Worm (Caenorhabditis elegans): ENCODE data around the gene Y47D7A.11.
"Not testable (repeated sequence)": the region's sequence is repeated elsewhere in the genome, so short reads cannot be mapped to it uniquely, and the experiment has no call there.

Y47D7A.11 gene

DNA sequence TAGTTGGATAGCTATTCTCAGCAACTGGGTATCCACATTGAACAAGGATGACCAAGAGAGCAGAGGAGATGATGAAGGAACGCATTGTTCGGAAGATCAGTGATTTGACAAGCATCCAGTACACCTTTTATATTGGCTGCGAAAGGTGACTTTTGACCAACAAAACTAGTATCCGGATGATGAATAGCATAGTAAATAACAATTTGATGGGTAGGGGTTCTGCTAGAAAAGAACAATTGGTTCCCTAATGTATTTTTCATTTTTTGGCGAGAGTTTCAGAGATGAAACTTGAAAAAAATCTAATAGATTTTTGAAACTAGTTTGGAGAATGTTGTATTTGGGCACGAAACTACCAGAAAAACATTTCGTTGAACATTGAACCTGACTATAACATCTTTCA, at the start of gene Y47D7A.11:
TSS of gene Y47D7A.11 (minus strand) at position 101 of the 400 bp plus-strand sequence.
- TF ChIP-seq pha-4 (tag; optimal IDR thresholded peaks at IDR 0.05) (no peak), unc-39 (tag; optimal IDR thresholded peaks at IDR 0.05) (no peak), ama-1 (optimal IDR thresholded peaks at IDR 0.05) (no peak), hmg-11 (tag; optimal IDR thresholded peaks at IDR 0.05) (no peak), R02D3.7 (tag; optimal IDR thresholded peaks at IDR 0.05) (no peak), ztf-4 (tag; optimal IDR thresholded peaks at IDR 0.05) (no peak), lin-15B (tag; optimal IDR thresholded peaks at IDR 0.05) (no peak), ztf-11 (tag; optimal IDR thresholded peaks at IDR 0.05) (no peak), fkh-2 (tag; optimal IDR thresholded peaks at IDR 0.05) (no peak), nhr-25 (tag; optimal IDR thresholded peaks at IDR 0.05) (no peak)

DNA sequence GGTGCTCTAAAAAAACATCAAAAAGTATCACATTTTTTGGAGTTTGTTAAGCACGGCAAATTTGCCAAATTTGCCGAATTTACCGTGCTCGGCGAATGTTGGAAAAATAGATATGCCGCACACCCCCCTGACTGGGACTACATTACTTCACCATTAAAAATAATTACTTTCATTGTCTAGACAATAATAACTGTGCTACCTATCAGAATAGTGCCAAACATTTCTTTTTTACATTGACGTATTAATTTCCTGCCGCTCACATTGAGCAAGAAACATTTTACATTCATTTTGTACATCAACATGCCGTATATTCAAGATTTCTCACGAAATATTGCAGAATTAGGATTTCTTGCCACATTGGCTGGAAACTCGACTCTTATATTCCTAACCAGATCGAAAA, 46.4 kb upstream of the Y47D7A.11 start, which contains the start of gene str-35:
TSS of gene str-35 (plus strand) at position 301 of the 400 bp plus-strand sequence.
- not testable (repeated sequence) for TF ChIP-seq egl-27, daf-12, nhr-76 (tag; optimal IDR thresholded peaks at IDR 0.05)

DNA sequence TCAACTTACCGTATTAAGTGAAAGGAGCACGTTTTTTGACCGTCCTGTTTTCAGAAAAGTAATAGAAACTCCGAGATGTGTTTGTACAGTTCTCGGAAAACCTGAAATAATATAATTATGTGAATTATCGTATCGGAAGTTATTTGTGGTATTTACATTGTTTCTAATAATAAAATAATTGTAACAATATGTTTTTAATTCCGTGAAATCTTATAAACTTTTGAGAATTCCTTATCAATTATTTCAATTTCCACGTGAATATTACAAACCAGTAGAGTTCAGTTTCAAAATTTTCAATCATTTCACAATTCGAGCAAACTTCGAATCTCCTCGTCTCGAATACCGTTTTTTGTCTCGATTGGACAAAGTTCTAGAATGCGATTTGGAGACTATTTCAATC, 43.0 kb upstream of the Y47D7A.11 start, which contains the start of gene T08H10.3:
TSS of gene T08H10.3 (plus strand) at position 301 of the 400 bp plus-strand sequence.
- TF ChIP-seq nhr-67 (tag; optimal IDR thresholded peaks at IDR 0.05) (no peak), fkh-2 (tag; optimal IDR thresholded peaks at IDR 0.05) (no peak), fkh-10 (GFP tag; optimal IDR thresholded peaks at IDR 0.05) (no peak), ceh-28 (tag; optimal IDR thresholded peaks at IDR 0.05) (no peak), daf-12 (tag; optimal IDR thresholded peaks at IDR 0.05) (no peak), ZK546.5 (tag; optimal IDR thresholded peaks at IDR 0.05) (no peak), tbx-2 (tag; optimal IDR thresholded peaks at IDR 0.05) (no peak), nhr-28 (tag; optimal IDR thresholded peaks at IDR 0.05) (no peak), egl-5 (tag; optimal IDR thresholded peaks at IDR 0.05) (no peak)

DNA sequence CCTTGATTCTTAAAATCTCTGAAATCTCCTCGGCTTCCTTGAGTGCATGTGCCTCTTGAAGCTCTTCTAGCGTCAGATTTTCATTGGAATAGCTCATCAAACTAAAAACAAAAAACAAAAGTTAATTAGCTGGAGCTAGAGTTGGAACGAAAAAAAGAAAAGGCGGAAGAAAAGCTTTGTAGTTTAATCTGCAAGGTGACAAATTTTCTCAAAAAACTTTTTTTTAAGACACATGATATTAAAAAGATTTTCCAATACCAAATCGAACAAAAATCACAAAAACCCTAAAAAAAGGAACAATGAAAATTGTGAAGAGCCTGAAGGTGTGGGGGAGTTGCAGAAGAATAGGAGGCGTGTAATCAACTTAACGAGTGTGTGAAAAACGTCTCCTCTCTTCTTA, 26.5 kb upstream of the Y47D7A.11 start, which contains the start of gene gnrr-5:
TSS of gene gnrr-5 (minus strand) at position 101 of the 400 bp plus-strand sequence.
- TF ChIP-seq unc-62 (GFP tag; optimal IDR thresholded peaks at IDR 0.05) (no peak), lin-15B (tag; optimal IDR thresholded peaks at IDR 0.05) (no peak), zag-1 (tag; optimal IDR thresholded peaks at IDR 0.05) (no peak), egl-27 (tag; optimal IDR thresholded peaks at IDR 0.05) (no peak), nhr-28 (tag; optimal IDR thresholded peaks at IDR 0.05) (no peak), egl-5 (tag; optimal IDR thresholded peaks at IDR 0.05) (no peak), jun-1 (tag; optimal IDR thresholded peaks at IDR 0.05) (no peak), fkh-10 (GFP tag; optimal IDR thresholded peaks at IDR 0.05) (peak; percentile 10)

DNA sequence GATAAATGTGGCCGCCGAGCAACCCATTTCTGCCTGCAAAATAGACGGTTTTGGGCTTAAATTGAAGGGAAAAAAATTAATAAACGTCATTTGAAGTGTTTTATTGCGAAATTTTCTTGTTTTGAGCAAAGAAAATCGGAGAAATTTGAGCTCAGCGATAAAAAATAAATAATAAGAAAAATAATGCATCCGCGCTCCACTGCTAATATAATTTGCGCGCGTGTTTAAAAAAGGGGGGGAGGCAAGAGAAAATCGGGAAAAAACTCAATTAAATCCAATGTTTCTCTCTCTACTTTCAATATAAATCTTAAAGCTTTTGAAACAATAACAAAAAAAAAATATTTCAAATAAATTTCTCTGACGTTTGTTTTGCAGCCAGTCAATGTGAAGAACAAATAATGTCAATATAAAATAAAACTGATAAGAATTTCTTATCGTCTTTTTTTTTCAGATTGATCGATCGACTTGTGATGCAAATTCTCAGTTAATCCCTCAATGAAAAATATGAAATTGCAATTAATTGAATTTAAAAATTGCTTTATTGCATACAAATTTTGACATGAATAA, 22.5 kb upstream of the Y47D7A.11 start, which contains the start of gene rft-2:
TSS of gene rft-2 (minus strand) at position 41 of the 567 bp plus-strand sequence.
- TF ChIP-seq ceh-82 (tag; optimal IDR thresholded peaks at IDR 0.05) (no peak), zag-1 (tag; optimal IDR thresholded peaks at IDR 0.05) (no peak), ztf-4 (tag; optimal IDR thresholded peaks at IDR 0.05) (no peak), nfya-1 (tag; optimal IDR thresholded peaks at IDR 0.05; ENCODE audit: insufficient read depth) (peak; percentile 59), nhr-43 (tag; optimal IDR thresholded peaks at IDR 0.05; ENCODE audit: poor library complexity, severe bottlenecking) (no peak), nhr-11 (tag; optimal IDR thresholded peaks at IDR 0.05) (no peak), ceh-16 (tag; optimal IDR thresholded peaks at IDR 0.05) (no peak), ceh-28 (tag; optimal IDR thresholded peaks at IDR 0.05) (no peak), elt-3 (tag; optimal IDR thresholded peaks at IDR 0.05) (no peak), jun-1 (tag; optimal IDR thresholded peaks at IDR 0.05) (peak; percentile 10), sea-2 (GFP tag; optimal IDR thresholded peaks at IDR 0.05) (no peak), pha-4 (tag; optimal IDR thresholded peaks at IDR 0.05) (peak; percentile 85), nhr-237 (tag; optimal IDR thresholded peaks at IDR 0.05) (no peak), ZK546.5 (tag; optimal IDR thresholded peaks at IDR 0.05) (no peak), tbx-2 (tag; optimal IDR thresholded peaks at IDR 0.05) (no peak), elt-1 (tag; optimal IDR thresholded peaks at IDR 0.05) (no peak), ama-1 (optimal IDR thresholded peaks at IDR 0.05) (no peak), nhr-25 (tag; optimal IDR thresholded peaks at IDR 0.05) (no peak), egl-5 (tag; optimal IDR thresholded peaks at IDR 0.05) (no peak), lin-15B (tag; optimal IDR thresholded peaks at IDR 0.05) (peak; percentile 62), nhr-77 (tag; optimal IDR thresholded peaks at IDR 0.05) (no peak), fkh-2 (tag; optimal IDR thresholded peaks at IDR 0.05) (no peak), lin-39 (tag; optimal IDR thresholded peaks at IDR 0.05) (no peak), snpc-4 (tag; optimal IDR thresholded peaks at IDR 0.05) (peak; percentile 52), nhr-12 (tag; optimal IDR thresholded peaks at IDR 0.05) (no peak), nhr-67 (tag; optimal IDR thresholded peaks at IDR 0.05) (no peak), nhr-23 (tag; optimal IDR thresholded peaks at IDR 0.05) (no peak), skn-1 (tag; optimal IDR thresholded peaks at IDR 0.05) (no peak), mml-1 (tag; optimal IDR thresholded peaks at IDR 0.05) (no peak), lsy-12 (tag; optimal IDR thresholded peaks at IDR 0.05) (no peak), eor-1 (tag; optimal IDR thresholded peaks at IDR 0.05) (no peak), egl-27 (tag; optimal IDR thresholded peaks at IDR 0.05) (no peak), pqm-1 (tag; optimal IDR thresholded peaks at IDR 0.05) (no peak), hmg-11 (tag; optimal IDR thresholded peaks at IDR 0.05) (peak; percentile 57), daf-12 (tag; optimal IDR thresholded peaks at IDR 0.05) (no peak)

Data from whole organism, L3 larva.